Fruit fly (Drosophila melanogaster) whole organism, adult: ENCODE measurements around the gene Glut4EF.

ENCODE experiments used
- CG11617 ChIP-seq: fragments of 200-800 bp; sonication (Bioruptor generic); optimal IDR thresholded peaks from 2 replicates; lab custom pipeline; 2017; ENCODE audit warnings: mild to moderate bottlenecking, missing biosample characterization, missing genetic modification reagents, missing genetic modification characterization
- CG12768 ChIP-seq: fragments of 200-800 bp; sonication (Bioruptor generic); optimal IDR thresholded peaks from 2 replicates; lab custom pipeline; 2017; ENCODE audit warnings: missing biosample characterization, missing genetic modification characterization, mild to moderate bottlenecking, moderate library complexity, missing genetic modification reagents
- CG14711 ChIP-seq: fragments of 200-800 bp; sonication (Bioruptor generic); optimal IDR thresholded peaks from 2 replicates; lab custom pipeline; 2018; ENCODE audit warnings: missing biosample characterization, mild to moderate bottlenecking, missing genetic modification characterization, moderate library complexity
- CG1620 ChIP-seq: fragments of 200-800 bp; sonication (Bioruptor generic); optimal IDR thresholded peaks from 2 replicates; lab custom pipeline; 2016; ENCODE audit warnings: missing biosample characterization, missing genetic modification characterization
- CG33017 ChIP-seq: fragments of 200-800 bp; sonication (Bioruptor generic); optimal IDR thresholded peaks from 2 replicates; lab custom pipeline; 2018; ENCODE audit warnings: missing biosample characterization, mild to moderate bottlenecking, missing genetic modification characterization, moderate library complexity
- CG5204 ChIP-seq: fragments of 200-800 bp; sonication (Bioruptor generic); optimal IDR thresholded peaks from 2 replicates; lab custom pipeline; 2016; ENCODE audit warnings: missing biosample characterization, missing genetic modification characterization
- CG7045 ChIP-seq: fragments of 200-800 bp; sonication (Bioruptor generic); optimal IDR thresholded peaks from 2 replicates; lab custom pipeline; 2017; ENCODE audit warnings: missing biosample characterization, mild to moderate bottlenecking, missing genetic modification characterization
- CG7101 ChIP-seq: fragments of 200-800 bp; sonication (Bioruptor generic); optimal IDR thresholded peaks from 2 replicates; lab custom pipeline; 2018; ENCODE audit warnings: missing biosample characterization, mild to moderate bottlenecking, missing genetic modification characterization, moderate library complexity
- Clk ChIP-seq: fragments of 200-800 bp; sonication (Bioruptor generic); optimal IDR thresholded peaks from 2 replicates; lab custom pipeline; 2017; ENCODE audit warnings: missing biosample characterization, missing genetic modification characterization
- Crg-1 ChIP-seq: fragments of 200-800 bp; sonication (Bioruptor generic); optimal IDR thresholded peaks from 2 replicates; lab custom pipeline; 2016; ENCODE audit warnings: missing biosample characterization, missing genetic modification characterization
- Hr96 ChIP-seq: fragments of 200-800 bp; sonication (Bioruptor generic); optimal IDR thresholded peaks from 2 replicates; lab custom pipeline; 2016; ENCODE audit warnings: missing biosample characterization, missing genetic modification characterization
- Mnt ChIP-seq: fragments of 200-800 bp; sonication (Bioruptor generic); optimal IDR thresholded peaks from 2 replicates; lab custom pipeline; 2016; ENCODE audit warnings: missing biosample characterization, mild to moderate bottlenecking, missing genetic modification characterization
- bab1 ChIP-seq: fragments of 200-800 bp; sonication (Bioruptor generic); optimal IDR thresholded peaks from 3 replicates; lab custom pipeline; 2019; ENCODE audit warnings: missing biosample characterization, mild to moderate bottlenecking, missing genetic modification characterization, moderate library complexity
- cic ChIP-seq: fragments of 200-800 bp; sonication (Bioruptor generic); optimal IDR thresholded peaks from 2 replicates; lab custom pipeline; 2017; ENCODE audit warnings: missing biosample characterization, mild to moderate bottlenecking, missing genetic modification characterization, moderate library complexity
- cnc ChIP-seq, 2 experiments: fragments of >200 bp; optimal IDR thresholded peaks; 2 replicates each; lab custom pipeline; 2017
- kay ChIP-seq: fragments of 200-800 bp; sonication (Bioruptor generic); peaks from one replicate; lab custom pipeline; 2016; ENCODE audit warnings: missing biosample characterization, missing genetic modification characterization, borderline replicate concordance
- ovo ChIP-seq: fragments of 200-800 bp; sonication (Bioruptor generic); optimal IDR thresholded peaks from 2 replicates; lab custom pipeline; 2016; ENCODE audit warnings: missing biosample characterization, missing genetic modification characterization
- pad ChIP-seq: fragments of 200-800 bp; sonication (Bioruptor generic); optimal IDR thresholded peaks from 3 replicates; lab custom pipeline; 2017; ENCODE audit warnings: missing biosample characterization, missing genetic modification characterization, mild to moderate bottlenecking, moderate library complexity, missing genetic modification reagents
- tj ChIP-seq: fragments of 200-800 bp; sonication (Bioruptor generic); optimal IDR thresholded peaks from 3 replicates; lab custom pipeline; 2017; ENCODE audit warnings: missing biosample characterization, mild to moderate bottlenecking, missing genetic modification characterization, moderate library complexity
- toe ChIP-seq: fragments of 200-800 bp; sonication (Bioruptor generic); optimal IDR thresholded peaks from 2 replicates; lab custom pipeline; 2016; ENCODE audit warnings: missing biosample characterization, missing genetic modification characterization

Gene Glut4EF

dm6 chr3R:9940565-9941258, 66.2 kb downstream of the Glut4EF start:
- TF ChIP-seq kay (GFP tag; lab: Kevin White, UChicago) (peak; percentile 53), CG12768 (GFP tag; lab: Kevin White, UChicago) (peak; percentile 52), bab1 (GFP tag; lab: Kevin White, UChicago) (no peak), CG11617 (GFP tag; lab: Kevin White, UChicago) (peak; percentile 22), pad (no peak), Mnt (GFP tag; lab: Kevin White, UChicago) (peak; percentile 14), cic (GFP tag; lab: Kevin White, UChicago) (peak; percentile 91), ovo (peak; percentile 29), tj (GFP tag; lab: Kevin White, UChicago) (no peak), CG7101 (tag; lab: Kevin White, UChicago) (no peak), CG7045 (GFP tag; lab: Kevin White, UChicago) (peak; percentile 38)

- TF ChIP-seq Crg-1 (GFP tag; lab: Kevin White, UChicago): no peak
- TF ChIP-seq Clk (GFP tag; lab: Kevin White, UChicago): no peak
- TF ChIP-seq Hr96 (GFP tag; lab: Kevin White, UChicago): no peak
- peak; percentile 39 for TF ChIP-seq CG12768 (GFP tag; lab: Kevin White, UChicago)
- no peak for TF ChIP-seq CG7045 (GFP tag; lab: Kevin White, UChicago)
- no peak for TF ChIP-seq CG5204 (GFP tag; lab: Kevin White, UChicago)
- TF ChIP-seq CG14711 (tag; lab: Kevin White, UChicago): no peak
- no peak for TF ChIP-seq ovo
- TF ChIP-seq pad: no peak
- peak; percentile 18 for TF ChIP-seq CG33017 (tag; lab: Kevin White, UChicago)
- TF ChIP-seq Mnt (GFP tag; lab: Kevin White, UChicago): no peak
- no peak for TF ChIP-seq cnc (optimal IDR thresholded peaks at IDR 0.05; lab: Kevin White, UChicago)
- no peak for TF ChIP-seq CG1620
- peak; percentile 96 for TF ChIP-seq kay (GFP tag; lab: Kevin White, UChicago)
- no peak for TF ChIP-seq bab1 (GFP tag; lab: Kevin White, UChicago)
- TF ChIP-seq cic (GFP tag; lab: Kevin White, UChicago): peak; percentile 30
- no peak for TF ChIP-seq tj (GFP tag; lab: Kevin White, UChicago)
- no peak for TF ChIP-seq toe (GFP tag; lab: Kevin White, UChicago)
- TF ChIP-seq CG11617 (GFP tag; lab: Kevin White, UChicago): no peak
Observed at dm6 chr3R:9944379-9945056, 70.0 kb downstream of the Glut4EF start.

- TF ChIP-seq CG12768 (GFP tag; lab: Kevin White, UChicago): peak; percentile 84
- TF ChIP-seq CG1620: no peak
- no peak for TF ChIP-seq CG7101 (tag; lab: Kevin White, UChicago)
- no peak for TF ChIP-seq CG5204 (GFP tag; lab: Kevin White, UChicago)
- TF ChIP-seq kay (GFP tag; lab: Kevin White, UChicago): no peak
- TF ChIP-seq CG33017 (tag; lab: Kevin White, UChicago): peak; percentile 16
- TF ChIP-seq cic (GFP tag; lab: Kevin White, UChicago): peak; percentile 76
- peak; percentile 46 for TF ChIP-seq pad
- TF ChIP-seq Hr96 (GFP tag; lab: Kevin White, UChicago): no peak
- TF ChIP-seq Crg-1 (GFP tag; lab: Kevin White, UChicago): no peak
- TF ChIP-seq Mnt (GFP tag; lab: Kevin White, UChicago): no peak
- peak; percentile 42 for TF ChIP-seq CG7045 (GFP tag; lab: Kevin White, UChicago)
- TF ChIP-seq CG11617 (GFP tag; lab: Kevin White, UChicago): peak; percentile 16
- no peak for TF ChIP-seq tj (GFP tag; lab: Kevin White, UChicago)
- TF ChIP-seq Clk (GFP tag; lab: Kevin White, UChicago): peak; percentile 55
- no peak for TF ChIP-seq bab1 (GFP tag; lab: Kevin White, UChicago)
- peak; percentile 15 for TF ChIP-seq ovo
- TF ChIP-seq CG14711 (tag; lab: Kevin White, UChicago): no peak
- TF ChIP-seq cnc (optimal IDR thresholded peaks at IDR 0.05; lab: Kevin White, UChicago): no peak
- no peak for TF ChIP-seq toe (GFP tag; lab: Kevin White, UChicago)
Observed at dm6 chr3R:9946493-9946892, 72.0 kb downstream of the Glut4EF start.

DNA sequence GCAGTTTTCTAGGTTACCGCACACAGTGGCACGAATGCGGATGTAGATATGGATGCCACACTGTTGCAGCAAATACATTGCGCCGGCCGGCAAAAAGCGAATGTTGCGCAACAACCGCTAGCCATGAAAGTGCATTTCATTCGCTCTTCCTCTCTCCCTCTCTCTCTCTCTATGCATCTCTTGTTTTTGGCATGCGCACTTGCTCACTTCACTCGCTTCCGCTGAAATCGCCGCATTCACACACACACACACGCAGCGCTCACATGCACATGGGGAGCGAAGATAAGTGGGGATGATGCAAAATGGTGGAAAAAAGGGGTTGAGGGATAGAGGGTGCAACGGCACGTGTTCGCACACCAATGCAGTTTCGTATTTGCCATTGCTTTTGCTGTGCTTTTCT, 75.4 kb downstream of the Glut4EF start:
- TF ChIP-seq cnc (optimal IDR thresholded peaks at IDR 0.05; lab: Kevin White, UChicago): peak in 1 of 2 experiments; percentile 57
- no peak for TF ChIP-seq CG14711 (tag; lab: Kevin White, UChicago)
- no peak for TF ChIP-seq CG5204 (GFP tag; lab: Kevin White, UChicago)
- peak; percentile 26 for TF ChIP-seq CG33017 (tag; lab: Kevin White, UChicago)
- peak; percentile 64 for TF ChIP-seq bab1 (GFP tag; lab: Kevin White, UChicago)
- TF ChIP-seq Crg-1 (GFP tag; lab: Kevin White, UChicago): peak; percentile 2
- no peak for TF ChIP-seq kay (GFP tag; lab: Kevin White, UChicago)
- TF ChIP-seq pad: peak; percentile 49
- TF ChIP-seq tj (GFP tag; lab: Kevin White, UChicago): peak; percentile 6
- TF ChIP-seq Clk (GFP tag; lab: Kevin White, UChicago): peak; percentile 43
- TF ChIP-seq CG11617 (GFP tag; lab: Kevin White, UChicago): peak; percentile 33
- peak; percentile 97 for TF ChIP-seq Mnt (GFP tag; lab: Kevin White, UChicago)
- peak; percentile 12 for TF ChIP-seq CG7045 (GFP tag; lab: Kevin White, UChicago)
- TF ChIP-seq Hr96 (GFP tag; lab: Kevin White, UChicago): no peak
- TF ChIP-seq CG7101 (tag; lab: Kevin White, UChicago): peak; percentile 15
- TF ChIP-seq CG1620: no peak
- peak; percentile 86 for TF ChIP-seq CG12768 (GFP tag; lab: Kevin White, UChicago)
- TF ChIP-seq cic (GFP tag; lab: Kevin White, UChicago): peak; percentile 95
- no peak for TF ChIP-seq ovo
- TF ChIP-seq toe (GFP tag; lab: Kevin White, UChicago): no peak
